Fruit fly (Drosophila melanogaster) whole organism: ENCODE results near the gene CG15515.

Experiments
- CG8478 ChIP-seq: fragments of >200 bp; optimal IDR thresholded peaks from 2 replicates; lab custom pipeline; 2018; ENCODE audit warnings: inconsistent platforms
- usp ChIP-seq: fragments of >200 bp; optimal IDR thresholded peaks from 2 replicates; lab custom pipeline; 2017; ENCODE audit warnings: missing biosample characterization, missing genetic modification characterization, mixed read lengths

DNA sequence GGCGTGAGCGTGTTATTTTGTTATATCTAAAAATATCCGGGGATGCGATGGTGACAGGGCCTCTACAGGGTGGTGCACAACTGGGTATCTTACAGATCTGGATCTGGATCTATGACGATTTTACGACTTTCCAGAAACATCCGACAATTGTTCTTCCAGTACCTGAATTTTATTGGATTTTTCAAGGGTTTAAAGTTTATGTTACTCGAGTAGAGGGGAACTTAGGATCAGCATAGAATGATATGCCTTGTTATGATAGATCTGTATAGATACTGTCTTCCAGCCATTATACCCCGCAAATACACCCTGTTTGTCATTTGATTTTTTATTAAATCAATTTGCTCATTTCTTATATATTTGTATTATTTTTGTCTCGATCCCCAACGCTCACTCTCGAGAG is 10.9 kb upstream of the CG15515 start:
- no peak for TF ChIP-seq CG8478 (lab: Kevin White, UChicago)
- TF ChIP-seq usp (GFP tag; lab: Kevin White, UChicago), result no peak
